Fruit fly (Drosophila melanogaster): ENCODE results near the gene Dim1.

Gene Dim1

dm6 chr2L:4385387-4386279 lies 17.4 kb upstream of the Dim1 start, which contains the start of gene Vps53 (continued):
- TF ChIP-seq Rx (GFP tag; IDR thresholded peaks at IDR 0.05) (no peak), CG12071 (GFP tag; optimal IDR thresholded peaks at IDR 0.05) (no peak), scrt (GFP tag; optimal IDR thresholded peaks at IDR 0.05) (no peak), CG6683 (GFP tag; optimal IDR thresholded peaks at IDR 0.05) (no peak), amos (GFP tag; IDR thresholded peaks at IDR 0.05; ENCODE audit: partially characterized antibody) (peak; percentile 30; the same call in 1 of the 2 replicates), Dfd (GFP tag; optimal IDR thresholded peaks at IDR 0.05) (no peak), CG2889 (GFP tag; IDR thresholded peaks at IDR 0.05) (no peak), tgo (GFP tag; IDR thresholded peaks at IDR 0.05) (no peak), stwl (tag; optimal IDR thresholded peaks at IDR 0.05) (peak; percentile 24), CG12744 (GFP tag; optimal IDR thresholded peaks at IDR 0.05) (no peak), vnd (GFP tag; IDR thresholded peaks at IDR 0.05; ENCODE audit: partially characterized antibody) (no peak), lmd (GFP tag; IDR thresholded peaks at IDR 0.05) (no peak), chinmo (GFP tag; IDR thresholded peaks at IDR 0.05; ENCODE audit: partially characterized antibody) (0 out of 4 replicates have a peak, but pooled peaks have one; percentile 55), CG13424 (tag; optimal IDR thresholded peaks at IDR 0.05) (no peak), bsh (GFP tag; optimal IDR thresholded peaks at IDR 0.05) (no peak), kay (GFP tag; optimal IDR thresholded peaks at IDR 0.05) (no peak), CG30020 (tag; optimal IDR thresholded peaks at IDR 0.05) (no peak), CG3407 (GFP tag; optimal IDR thresholded peaks at IDR 0.05) (no peak), Chrac-16 (GFP tag; optimal IDR thresholded peaks at IDR 0.05) (no peak), Ptx1 (GFP tag; IDR thresholded peaks at IDR 0.05) (no peak), CG33557 (GFP tag; optimal IDR thresholded peaks at IDR 0.05) (no peak), Dll (GFP tag; IDR thresholded peaks at IDR 0.05; ENCODE audit: partially characterized antibody) (peak; percentile 58; the same call in 2 of the 4 replicates), Side (GFP tag; optimal IDR thresholded peaks at IDR 0.05) (no peak), CG4820 (GFP tag; optimal IDR thresholded peaks at IDR 0.05) (no peak), CG17186 (GFP tag; optimal IDR thresholded peaks at IDR 0.05) (peak; percentile 100), CG4730 (GFP tag; IDR thresholded peaks at IDR 0.05) (no peak), Bteb2 (GFP tag; optimal IDR thresholded peaks at IDR 0.05) (no peak), ham (GFP tag; IDR thresholded peaks at IDR 0.05) (no peak), CG2116 (GFP tag; optimal IDR thresholded peaks at IDR 0.05) (peak; percentile 30), Atf3 (GFP tag; optimal IDR thresholded peaks at IDR 0.05) (no peak), CG31388 (GFP tag; optimal IDR thresholded peaks at IDR 0.05) (no peak), ap (GFP tag; IDR thresholded peaks at IDR 0.05) (no peak), CG30431 (GFP tag; optimal IDR thresholded peaks at IDR 0.05) (no peak)

- TF ChIP-seq peb (GFP tag; IDR thresholded peaks at IDR 0.05) (no peak), CG8290 (GFP tag; optimal IDR thresholded peaks at IDR 0.05) (no peak), CG8290 (tag; optimal IDR thresholded peaks at IDR 0.05) (no peak), phol (tag; optimal IDR thresholded peaks at IDR 0.05) (no peak), CG13894 (tag; optimal IDR thresholded peaks at IDR 0.05) (no peak), repo (GFP tag; optimal IDR thresholded peaks at IDR 0.05) (no peak), Ravus (GFP tag; IDR thresholded peaks at IDR 0.05) (no peak), vnd (GFP tag; IDR thresholded peaks at IDR 0.05; ENCODE audit: partially characterized antibody) (peak; percentile 45; the same call in 2 of the 3 replicates), Dek (tag; optimal IDR thresholded peaks at IDR 0.05) (no peak), Ada2b (GFP tag; IDR thresholded peaks at IDR 0.05) (no peak), CG10654 (GFP tag; optimal IDR thresholded peaks at IDR 0.05) (no peak), ems (GFP tag; optimal IDR thresholded peaks at IDR 0.05) (no peak), lola (GFP tag; optimal IDR thresholded peaks at IDR 0.05) (no peak), CG7786 (GFP tag; optimal IDR thresholded peaks at IDR 0.05) (no peak), Doc3 (GFP tag; IDR thresholded peaks at IDR 0.05; ENCODE audit: partially characterized antibody) (peak; percentile 49; the same call in 1 of the 3 replicates), pum (GFP tag; optimal IDR thresholded peaks at IDR 0.05) (no peak), YL-1 (GFP tag; optimal IDR thresholded peaks at IDR 0.05) (no peak), CG17568 (GFP tag; optimal IDR thresholded peaks at IDR 0.05) (no peak)
Observed at dm6 chr2L:4386926-4387550, 16.0 kb upstream of the Dim1 start, which contains the start of gene Psf2. Psf2 (minus strand) TSS chr2L:4387356.

Data from whole organism, embryonic.